Worm (Caenorhabditis elegans) whole organism, L2 larva: Measurements from ENCODE around the gene C04C3.9.

Source experiments
- R02D3.7 ChIP-seq: fragments of 150-350 bp; optimal IDR thresholded peaks from 2 replicates; lab custom pipeline; 2014; ENCODE audit warnings: missing biosample characterization, missing genetic modification characterization
- ZK546.5 ChIP-seq: sonication (generic microtip); optimal IDR thresholded peaks from 2 replicates; lab custom pipeline; 2017; ENCODE audit warnings: missing biosample characterization, missing genetic modification characterization
- ama-1 ChIP-seq: fragments of 150-350 bp; optimal IDR thresholded peaks from 2 replicates; lab custom pipeline; 2018; ENCODE audit warnings: inconsistent platforms
- blmp-1 ChIP-seq: sonication (generic microtip); optimal IDR thresholded peaks from 2 replicates; lab custom pipeline; 2017; ENCODE audit warnings: missing genetic modification characterization, mild to moderate bottlenecking, missing compliant biosample characterization, antibody characterized with exemption, moderate library complexity; ENCODE audit not compliant: insufficient read depth
- ceh-82 ChIP-seq: fragments of 150-350 bp; optimal IDR thresholded peaks from 2 replicates; lab custom pipeline; 2014; ENCODE audit warnings: missing biosample characterization, missing genetic modification characterization
- egl-27 ChIP-seq: sonication (generic microtip); optimal IDR thresholded peaks from 3 replicates; lab custom pipeline; 2017; ENCODE audit warnings: missing biosample characterization, missing genetic modification reagents, missing genetic modification characterization
- nhr-10 ChIP-seq: sonication (generic microtip); optimal IDR thresholded peaks from 2 replicates; lab custom pipeline; 2017; ENCODE audit warnings: missing biosample characterization, missing genetic modification characterization
- nhr-77 ChIP-seq: fragments of 150-350 bp; optimal IDR thresholded peaks from 2 replicates; lab custom pipeline; 2014; ENCODE audit warnings: missing biosample characterization, missing genetic modification characterization
- skn-1 ChIP-seq: sonication (generic microtip); optimal IDR thresholded peaks from 2 replicates; lab custom pipeline; 2017; ENCODE audit warnings: missing biosample characterization, missing genetic modification characterization
- snpc-4 ChIP-seq: fragments of 150-350 bp; optimal IDR thresholded peaks from 2 replicates; lab custom pipeline; 2014; ENCODE audit warnings: missing biosample characterization, missing genetic modification characterization
- unc-39 ChIP-seq: fragments of 150-350 bp; optimal IDR thresholded peaks from 2 replicates; lab custom pipeline; 2014; ENCODE audit warnings: missing biosample characterization, missing genetic modification characterization
- unc-62 ChIP-seq: fragments of 150-350 bp; optimal IDR thresholded peaks from 2 replicates; lab custom pipeline; 2014; ENCODE audit warnings: missing biosample characterization, missing genetic modification reagents, missing genetic modification characterization
- ztf-4 ChIP-seq: fragments of 150-350 bp; optimal IDR thresholded peaks from 2 replicates; lab custom pipeline; 2014; ENCODE audit warnings: missing biosample characterization, missing genetic modification characterization

ce11 chrIV:3444101-3444500, 15.8 kb upstream of the C04C3.9 start, which contains the start of gene F09D12.2:
- TF ChIP-seq egl-27 (tag; lab: Kevin White, UChicago) = no peak
- no peak for TF ChIP-seq unc-62
- no peak for TF ChIP-seq unc-39
- no peak for TF ChIP-seq nhr-10 (tag; lab: Kevin White, UChicago)
- no peak for TF ChIP-seq nhr-77 (tag; lab: Kevin White, UChicago)
- TF ChIP-seq snpc-4 (tag; lab: Kevin White, UChicago) = no peak
- TF ChIP-seq R02D3.7 (tag; lab: Kevin White, UChicago) = no peak
- TF ChIP-seq ceh-82 = no peak
- TF ChIP-seq ama-1 = no peak
- TF ChIP-seq ztf-4 (tag; lab: Kevin White, UChicago) = no peak
- TF ChIP-seq skn-1 (tag; lab: Kevin White, UChicago) = no peak
- no peak for TF ChIP-seq ZK546.5 (tag; lab: Kevin White, UChicago)
- no peak for TF ChIP-seq blmp-1 (tag; lab: Kevin White, UChicago)
